Worm (Caenorhabditis elegans): Measurements from ENCODE around the gene Y11D7A.8.
"Not testable (repeated sequence)": the region's sequence is repeated elsewhere in the genome, so short reads cannot be mapped to it uniquely, and the experiment has no call there.

Gene Y11D7A.8

DNA sequence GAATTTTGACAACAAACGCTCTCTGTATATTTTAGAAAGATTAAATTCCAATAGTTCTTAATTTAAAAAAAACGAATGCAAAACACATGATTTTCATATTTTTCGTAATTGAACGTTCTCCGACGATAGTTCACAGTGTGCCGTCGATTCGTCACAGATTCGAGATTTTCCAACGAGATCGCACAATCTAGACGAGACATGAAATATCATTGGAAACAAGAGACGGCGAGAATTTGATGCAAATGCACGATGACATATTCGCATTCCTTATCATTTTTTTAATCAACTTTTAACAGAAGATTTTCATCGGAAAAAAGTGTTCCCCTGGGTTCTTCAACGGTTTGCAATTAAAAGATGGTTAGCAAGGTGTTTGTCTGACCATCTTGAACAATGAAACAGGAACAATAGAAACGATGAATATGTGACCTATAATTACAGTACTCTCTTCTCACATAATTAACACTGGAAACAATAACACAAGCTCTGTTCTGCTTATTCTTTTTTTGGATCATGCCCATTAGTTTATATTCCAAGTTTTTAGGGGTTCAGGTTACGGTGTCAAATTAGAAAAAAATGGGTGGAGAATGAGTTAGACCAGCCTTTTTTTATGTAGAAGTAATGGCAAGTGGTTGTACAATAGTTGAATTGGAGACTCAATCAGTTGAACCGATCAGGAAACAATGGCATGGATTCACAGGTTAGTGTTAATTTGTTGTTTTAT lies 18.6 kb upstream of the Y11D7A.8 start, which contains the start of gene Y11D7A.3:
TSS of gene Y11D7A.3 (plus strand) at position 671 of the 721 bp plus-strand sequence.
- TF ChIP-seq lin-39 (tag; optimal IDR thresholded peaks at IDR 0.05) (no peak), egl-27 (tag; optimal IDR thresholded peaks at IDR 0.05) (no peak), mab-5 (tag; optimal IDR thresholded peaks at IDR 0.05) (no peak), ama-1 (optimal IDR thresholded peaks at IDR 0.05) (no peak), sma-9 (GFP tag; optimal IDR thresholded peaks at IDR 0.05) (peak; percentile 43), sma-9 (tag; optimal IDR thresholded peaks at IDR 0.05) (no peak), nhr-23 (tag; optimal IDR thresholded peaks at IDR 0.05) (no peak), mdl-1 (tag; optimal IDR thresholded peaks at IDR 0.05) (no peak), ztf-1 (GFP tag; conservative IDR thresholded peaks at IDR 0.05) (no peak)

DNA sequence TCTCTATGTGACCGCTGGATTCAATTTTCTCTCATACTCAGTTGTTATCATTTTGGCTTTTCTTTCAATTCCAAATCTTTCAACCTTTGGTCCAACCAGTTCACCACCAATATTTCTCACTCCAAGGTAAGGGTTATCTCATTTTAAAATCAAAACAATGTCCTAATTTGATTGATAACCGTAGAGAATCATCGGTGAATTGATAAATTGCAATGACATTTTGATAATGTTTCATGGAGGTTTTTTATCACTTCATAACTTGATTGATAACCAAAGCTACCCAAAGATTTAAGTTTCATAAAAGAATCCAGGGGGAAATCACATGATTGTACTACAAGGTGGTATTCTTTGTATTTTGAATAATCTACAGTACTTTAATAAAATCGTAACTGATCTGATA lies 12.0 kb upstream of the Y11D7A.8 start:
- no peak for TF ChIP-seq egl-27 (tag; optimal IDR thresholded peaks at IDR 0.05)
- TF ChIP-seq R02D3.7 (tag; optimal IDR thresholded peaks at IDR 0.05) = no peak
- no peak for TF ChIP-seq skn-1 (tag; optimal IDR thresholded peaks at IDR 0.05)
- TF ChIP-seq ceh-16 (tag; optimal IDR thresholded peaks at IDR 0.05) = no peak
- TF ChIP-seq snpc-4 (tag; optimal IDR thresholded peaks at IDR 0.05) = no peak
- TF ChIP-seq nhr-23 (tag; optimal IDR thresholded peaks at IDR 0.05) = no peak
- TF ChIP-seq elt-1 (tag; optimal IDR thresholded peaks at IDR 0.05) = no peak
- TF ChIP-seq lin-13 (GFP tag; optimal IDR thresholded peaks at IDR 0.05) = no peak
- no peak for TF ChIP-seq nhr-77 (tag; optimal IDR thresholded peaks at IDR 0.05)
- TF ChIP-seq mdl-1 (tag; optimal IDR thresholded peaks at IDR 0.05) = no peak
- no peak for TF ChIP-seq ama-1 (optimal IDR thresholded peaks at IDR 0.05)
- TF ChIP-seq unc-62 (GFP tag; optimal IDR thresholded peaks at IDR 0.05) = no peak
- no peak for TF ChIP-seq sma-3 (GFP tag; optimal IDR thresholded peaks at IDR 0.05)
- no peak for TF ChIP-seq sem-4 (tag; optimal IDR thresholded peaks at IDR 0.05)
- TF ChIP-seq dmd-4 (tag; optimal IDR thresholded peaks at IDR 0.05) = no peak
- TF ChIP-seq blmp-1 (tag; optimal IDR thresholded peaks at IDR 0.05; ENCODE audit: insufficient read depth) = no peak
- TF ChIP-seq nhr-25 (tag; optimal IDR thresholded peaks at IDR 0.05) = no peak
- no peak for TF ChIP-seq mbf-1 (tag; optimal IDR thresholded peaks at IDR 0.05)

DNA sequence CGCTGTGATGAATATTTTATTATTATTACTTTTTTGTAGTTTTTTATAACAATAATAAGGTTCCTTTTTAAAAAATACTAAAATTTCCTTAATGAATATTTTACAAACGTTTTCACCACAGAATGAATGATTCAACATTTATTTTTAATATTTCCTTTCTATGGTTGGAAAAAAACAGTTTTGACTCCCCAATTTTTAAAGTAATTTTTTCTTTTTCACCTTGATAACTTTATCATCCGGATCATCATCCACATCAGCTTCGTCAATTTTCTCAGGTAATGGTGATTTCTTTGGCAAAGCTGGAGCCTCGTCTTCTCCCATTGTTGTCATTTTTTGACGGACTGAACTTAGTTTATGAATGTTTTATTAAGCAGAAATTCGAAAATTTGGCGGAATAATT lies 7.5 kb upstream of the Y11D7A.8 start, which contains the start of gene rab-28:
TSS of gene rab-28 (minus strand) at position 343 of the 400 bp plus-strand sequence.
- TF ChIP-seq mab-5 (tag; optimal IDR thresholded peaks at IDR 0.05) (no peak), crh-2 (tag; optimal IDR thresholded peaks at IDR 0.05) (no peak), peb-1 (tag; optimal IDR thresholded peaks at IDR 0.05) (no peak), ztf-1 (GFP tag; conservative IDR thresholded peaks at IDR 0.05) (no peak), lsy-2 (tag; optimal IDR thresholded peaks at IDR 0.05) (no peak)

DNA sequence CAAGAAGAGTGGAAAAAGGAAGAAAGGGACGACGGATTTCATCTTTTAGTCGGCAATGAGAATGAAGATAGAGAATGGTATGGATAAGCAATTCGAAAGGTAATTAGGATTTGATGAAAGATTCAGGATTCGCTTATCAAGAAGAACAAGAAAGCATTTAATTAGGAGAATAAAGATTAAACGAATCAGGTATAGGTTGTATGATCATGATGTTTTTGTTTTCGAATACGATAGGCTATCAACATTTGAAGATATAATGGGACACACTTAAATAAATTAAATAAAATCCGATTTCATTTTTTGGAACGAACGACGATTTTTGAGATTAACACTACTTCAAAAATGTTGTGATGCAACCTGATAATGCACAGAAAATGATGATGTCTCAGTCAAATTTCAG lies 5.8 kb upstream of the Y11D7A.8 start, which contains the start of gene Y11D7A.5:
TSS of gene Y11D7A.5 (minus strand) at position 101 of the 400 bp plus-strand sequence.
- no peak for TF ChIP-seq peb-1 (tag; optimal IDR thresholded peaks at IDR 0.05)
- no peak for TF ChIP-seq nhr-77 (tag; optimal IDR thresholded peaks at IDR 0.05)
- TF ChIP-seq unc-55 (GFP tag; optimal IDR thresholded peaks at IDR 0.05) = no peak
- TF ChIP-seq Y55F3AM.14 (GFP tag; optimal IDR thresholded peaks at IDR 0.05) = no peak
- TF ChIP-seq crh-2 (tag; optimal IDR thresholded peaks at IDR 0.05) = no peak
- TF ChIP-seq nhr-25 (tag; optimal IDR thresholded peaks at IDR 0.05) = no peak
- no peak for TF ChIP-seq lin-39 (tag; optimal IDR thresholded peaks at IDR 0.05)
- no peak for TF ChIP-seq alr-1 (tag; optimal IDR thresholded peaks at IDR 0.05)
- no peak for TF ChIP-seq elt-1 (tag; optimal IDR thresholded peaks at IDR 0.05)
- TF ChIP-seq R02D3.7 (tag; optimal IDR thresholded peaks at IDR 0.05) = no peak
- TF ChIP-seq C34F6.9 (tag; optimal IDR thresholded peaks at IDR 0.05) = no peak
- no peak for TF ChIP-seq snpc-4 (tag; optimal IDR thresholded peaks at IDR 0.05)
- no peak for TF ChIP-seq elt-3 (tag; optimal IDR thresholded peaks at IDR 0.05)
- TF ChIP-seq ztf-1 (GFP tag; conservative IDR thresholded peaks at IDR 0.05) = no peak
- no peak for TF ChIP-seq ztf-4 (tag; optimal IDR thresholded peaks at IDR 0.05)

DNA sequence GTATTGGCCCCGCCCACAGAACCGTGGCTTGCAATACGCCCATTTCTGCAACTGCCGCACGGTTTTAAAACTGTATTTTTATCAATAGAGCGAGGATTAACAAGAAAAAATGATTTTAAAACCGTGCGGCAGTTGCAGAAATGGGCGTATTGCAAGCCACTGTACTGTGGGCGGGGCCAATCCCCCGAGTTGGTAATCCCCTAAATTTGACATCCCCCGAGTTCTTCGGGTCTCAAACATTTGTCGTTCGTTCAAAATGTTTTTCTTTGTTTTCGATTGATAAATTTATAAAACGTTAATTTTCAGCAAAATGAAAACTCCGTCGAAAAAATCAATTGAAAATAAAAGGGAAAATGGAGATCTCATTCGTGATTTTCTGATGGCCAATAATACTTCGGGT lies 2.0 kb upstream of the Y11D7A.8 start, which contains the start of gene Y11D7A.7:
TSS of gene Y11D7A.7 (plus strand) at position 301 of the 400 bp plus-strand sequence.
- TF ChIP-seq C34F6.9, R02D3.7, skn-1 (tag; optimal IDR thresholded peaks at IDR 0.05): not testable (repeated sequence)
